Worm (Caenorhabditis elegans): ENCODE results near the gene C10C6.7.

DNA sequence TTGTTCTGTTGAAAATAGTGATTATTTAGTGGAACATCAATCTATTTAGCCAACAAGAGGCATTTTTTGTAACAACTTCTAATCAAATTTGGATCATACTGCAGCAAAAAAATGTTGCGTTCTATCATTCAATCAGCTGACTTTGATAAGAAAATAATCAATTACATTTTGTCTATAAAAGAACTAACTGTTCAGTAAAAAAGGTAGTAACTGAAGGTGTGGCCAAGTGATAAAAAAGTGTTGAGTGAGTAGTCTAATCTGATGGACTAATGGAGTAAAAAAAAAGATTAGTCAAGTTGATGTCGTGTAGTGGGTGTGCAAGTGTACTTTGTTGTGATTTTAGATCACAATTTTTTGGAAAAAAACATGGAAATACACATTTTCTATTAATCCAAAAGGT lies 25.0 kb upstream of the C10C6.7 start:
- TF ChIP-seq him-1 (tag; optimal IDR thresholded peaks at IDR 0.05) (no peak), dao-5 (tag; optimal IDR thresholded peaks at IDR 0.05) (no peak), W03F9.2 (tag; optimal IDR thresholded peaks at IDR 0.05) (no peak)
